Worm (Caenorhabditis elegans): ENCODE measurements around the gene K08D9.6.

DNA sequence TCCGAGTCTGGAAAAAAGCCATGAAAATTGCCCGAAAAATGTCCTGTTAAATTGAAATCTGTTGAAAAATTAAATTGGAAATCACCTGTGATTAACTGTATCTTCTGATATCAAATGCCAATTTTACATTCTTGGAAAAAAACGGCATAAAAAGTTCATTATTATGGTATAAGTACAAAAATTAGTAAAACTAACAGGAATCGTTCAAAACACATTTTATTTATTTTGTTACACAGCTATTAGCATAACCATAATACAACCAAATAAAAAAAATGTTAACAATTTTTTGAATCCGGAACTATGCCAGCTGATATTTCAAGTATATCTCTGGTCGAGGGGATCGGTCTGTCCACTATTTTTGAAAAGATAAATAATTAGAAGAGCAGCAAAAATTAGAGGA lies 4.2 kb downstream of the K08D9.6 start, which contains the start of gene K08D9.10:
- no peak for TF ChIP-seq sdz-38 (tag; optimal IDR thresholded peaks at IDR 0.05)
- no peak for TF ChIP-seq nhr-90 (tag; optimal IDR thresholded peaks at IDR 0.05)
- no peak for TF ChIP-seq F52B5.7 (tag; optimal IDR thresholded peaks at IDR 0.05)
- TF ChIP-seq ceh-91 (GFP tag; IDR thresholded peaks at IDR 0.05), result no peak
- no peak for TF ChIP-seq tbp1 (GFP tag; optimal IDR thresholded peaks at IDR 0.05)
- TF ChIP-seq mel-28 (tag; optimal IDR thresholded peaks at IDR 0.05; ENCODE audit: borderline replicate concordance), result no peak
- no peak for TF ChIP-seq ztf-25 (GFP tag; IDR thresholded peaks at IDR 0.05)
- no peak for TF ChIP-seq aptf-3 (GFP tag; IDR thresholded peaks at IDR 0.05)
- no peak for TF ChIP-seq bed-1 (GFP tag; IDR thresholded peaks at IDR 0.05)
- no peak for TF ChIP-seq egl-44 (GFP tag; IDR thresholded peaks at IDR 0.05)
- no peak for TF ChIP-seq snpc-1.3 (tag; optimal IDR thresholded peaks at IDR 0.05; ENCODE audit: insufficient read depth)
- no peak for TF ChIP-seq unc-62 (GFP tag; optimal IDR thresholded peaks at IDR 0.05)
- TF ChIP-seq pha-4 (tag; optimal IDR thresholded peaks at IDR 0.05), result no peak
